Worm (Caenorhabditis elegans) whole organism, L4/young adult: Measurements from ENCODE around the gene cpr-6.

Experiments used
- W03F9.2 ChIP-seq: fragments of 150-350 bp; optimal IDR thresholded peaks from 2 replicates; lab custom pipeline; 2014; ENCODE audit warnings: missing biosample characterization, missing genetic modification characterization
- dao-5 ChIP-seq: sonication (generic microtip); optimal IDR thresholded peaks from 2 replicates; lab custom pipeline; 2016; ENCODE audit warnings: missing genotype, missing genetic modification characterization, moderate library complexity, missing compliant biosample characterization
- him-1 ChIP-seq: sonication (generic microtip); optimal IDR thresholded peaks from 2 replicates; lab custom pipeline; 2016; ENCODE audit warnings: missing genotype, missing genetic modification reagents, missing genetic modification characterization, missing compliant biosample characterization

cpr-6 gene

ce11 chrX:6607599-6607998 is 592 bp downstream of the cpr-6 start:
- no peak for TF ChIP-seq him-1 (tag; lab: Kevin White, UChicago)
- TF ChIP-seq W03F9.2: no peak
- no peak for TF ChIP-seq dao-5

ce11 chrX:6609251-6609650 is 2.2 kb downstream of the cpr-6 start:
- TF ChIP-seq W03F9.2 (no peak), dao-5 (no peak), him-1 (tag; lab: Kevin White, UChicago) (no peak)

- TF ChIP-seq dao-5 (no peak), W03F9.2 (no peak), him-1 (tag; lab: Kevin White, UChicago) (no peak)
These were observed 2.7 kb downstream of the cpr-6 start, which contains the start of gene C25B8.8 for ce11 chrX:6609717-6610116. TSS of gene C25B8.8 (plus strand) at chrX:6610017.

ce11 chrX:6613537-6613936 is 6.5 kb downstream of the cpr-6 start:
- TF ChIP-seq him-1 (tag; lab: Kevin White, UChicago): no peak
- no peak for TF ChIP-seq dao-5
- TF ChIP-seq W03F9.2: no peak

ce11 chrX:6617622-6618021 is 10.6 kb downstream of the cpr-6 start:
- TF ChIP-seq W03F9.2: no peak
- no peak for TF ChIP-seq him-1 (tag; lab: Kevin White, UChicago)
- TF ChIP-seq dao-5: no peak

- TF ChIP-seq dao-5: no peak
- TF ChIP-seq him-1 (tag; lab: Kevin White, UChicago): no peak
- TF ChIP-seq W03F9.2: no peak
These were observed 11.7 kb downstream of the cpr-6 start, which contains the start of gene kqt-1 for ce11 chrX:6618712-6619111. TSS of gene kqt-1 (plus strand) at chrX:6619012.

ce11 chrX:6622552-6623236 is 15.7 kb downstream of the cpr-6 start, which contains the start of gene clec-266:
TSS of gene clec-266 (minus strand) at chrX:6622915.
- TF ChIP-seq dao-5 (no peak), him-1 (tag; lab: Kevin White, UChicago) (no peak), W03F9.2 (no peak)

- TF ChIP-seq dao-5: no peak
- no peak for TF ChIP-seq W03F9.2
- TF ChIP-seq him-1 (tag; lab: Kevin White, UChicago): no peak
These were observed 18.3 kb downstream of the cpr-6 start for ce11 chrX:6625275-6625674.

ce11 chrX:6630645-6631044 is 23.6 kb downstream of the cpr-6 start:
- TF ChIP-seq him-1 (tag; lab: Kevin White, UChicago): no peak
- no peak for TF ChIP-seq dao-5
- TF ChIP-seq W03F9.2: no peak

- TF ChIP-seq dao-5 (no peak), him-1 (tag; lab: Kevin White, UChicago) (no peak), W03F9.2 (no peak)
These were observed 24.4 kb downstream of the cpr-6 start, which contains the start of gene aexr-2 for ce11 chrX:6631437-6631836. TSS of gene aexr-2 (minus strand) at chrX:6631537.

- TF ChIP-seq him-1 (tag; lab: Kevin White, UChicago) (no peak), W03F9.2 (no peak), dao-5 (no peak)
These were observed 28.2 kb downstream of the cpr-6 start, which contains the start of gene aexr-1 for ce11 chrX:6635173-6635572. TSS of gene aexr-1 (minus strand) at chrX:6635273.

ce11 chrX:6637933-6638332 is 30.9 kb downstream of the cpr-6 start:
- TF ChIP-seq dao-5: no peak
- TF ChIP-seq W03F9.2: no peak
- TF ChIP-seq him-1 (tag; lab: Kevin White, UChicago): no peak

ce11 chrX:6638985-6639573 is 32.1 kb downstream of the cpr-6 start:
- TF ChIP-seq W03F9.2 (no peak), dao-5 (no peak), him-1 (tag; lab: Kevin White, UChicago) (no peak)

- TF ChIP-seq dao-5: no peak
- TF ChIP-seq W03F9.2: no peak
- TF ChIP-seq him-1 (tag; lab: Kevin White, UChicago): no peak
These were observed 33.7 kb downstream of the cpr-6 start, which contains the start of gene nhr-120 for ce11 chrX:6640570-6641199. TSS of gene nhr-120 (minus strand) at chrX:6640620.

ce11 chrX:6641509-6641908 is 34.5 kb downstream of the cpr-6 start:
- no peak for TF ChIP-seq dao-5
- no peak for TF ChIP-seq W03F9.2
- no peak for TF ChIP-seq him-1 (tag; lab: Kevin White, UChicago)
